Worm (Caenorhabditis elegans): ENCODE measurements around the gene K02E7.1.

K02E7.1 gene

DNA sequence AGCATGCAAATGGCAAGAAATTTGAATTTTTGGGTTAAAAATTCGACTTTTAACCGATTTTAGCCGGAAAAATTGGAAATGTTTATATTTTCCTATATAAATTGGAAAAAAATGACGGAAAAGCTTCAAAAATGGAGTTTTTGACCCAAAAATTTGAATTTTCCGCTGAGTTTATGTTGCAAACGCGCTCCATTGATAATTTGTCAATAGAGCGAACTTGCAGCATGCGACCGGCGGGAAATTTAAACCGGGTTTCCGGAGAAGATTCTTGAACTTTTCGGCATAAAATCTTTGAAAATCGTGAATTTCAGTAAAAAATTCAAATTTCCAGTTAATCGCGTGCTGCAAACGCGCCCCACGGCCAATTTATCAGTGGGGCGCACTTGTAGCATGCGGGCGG, 48.4 kb downstream of the K02E7.1 start:
- TF ChIP-seq gmeb-2 (tag; optimal IDR thresholded peaks at IDR 0.05) = no peak
- no peak for TF ChIP-seq ttx-3 (tag; optimal IDR thresholded peaks at IDR 0.05)
- no peak for TF ChIP-seq ceh-2 (tag; optimal IDR thresholded peaks at IDR 0.05)

- TF ChIP-seq pqm-1 (tag; optimal IDR thresholded peaks at IDR 0.05) (no peak), C38D4.7 (GFP tag; optimal IDR thresholded peaks at IDR 0.05) (no peak), hlh-13 (GFP tag; optimal IDR thresholded peaks at IDR 0.05) (no peak), rnt-1 (tag; optimal IDR thresholded peaks at IDR 0.05) (no peak), ceh-19 (GFP tag; optimal IDR thresholded peaks at IDR 0.05) (no peak), lin-11 (tag; optimal IDR thresholded peaks at IDR 0.05) (no peak), unc-86 (tag; optimal IDR thresholded peaks at IDR 0.05) (no peak), eyg-1 (tag; optimal IDR thresholded peaks at IDR 0.05) (no peak), mec-3 (tag; optimal IDR thresholded peaks at IDR 0.05; ENCODE audit: borderline replicate concordance) (no peak), ceh-22 (tag; optimal IDR thresholded peaks at IDR 0.05) (no peak), npax-4 (tag; optimal IDR thresholded peaks at IDR 0.05) (no peak), pros-1 (tag; optimal IDR thresholded peaks at IDR 0.05) (no peak), sox-2 (GFP tag; IDR thresholded peaks at IDR 0.05) (no peak)
Observed at ce11 chrII:1131821-1132220, 48.9 kb downstream of the K02E7.1 start.

- TF ChIP-seq elt-2 (tag; optimal IDR thresholded peaks at IDR 0.05) (no peak), ceh-19 (GFP tag; optimal IDR thresholded peaks at IDR 0.05) (no peak), syd-9 (tag; optimal IDR thresholded peaks at IDR 0.05) (no peak), gmeb-2 (tag; optimal IDR thresholded peaks at IDR 0.05) (no peak), ahr-1 (tag; optimal IDR thresholded peaks at IDR 0.05) (no peak), ama-1 (optimal IDR thresholded peaks at IDR 0.05) (no peak), tbx-7 (tag; optimal IDR thresholded peaks at IDR 0.05) (no peak), eyg-1 (tag; optimal IDR thresholded peaks at IDR 0.05) (no peak), rnt-1 (tag; optimal IDR thresholded peaks at IDR 0.05) (no peak), ztf-16 (tag; optimal IDR thresholded peaks at IDR 0.05) (no peak), odd-2 (tag; optimal IDR thresholded peaks at IDR 0.05) (no peak), hlh-15 (tag; optimal IDR thresholded peaks at IDR 0.05) (no peak), dmd-4 (tag; optimal IDR thresholded peaks at IDR 0.05; ENCODE audit: borderline replicate concordance) (no peak), pha-4 (tag; optimal IDR thresholded peaks at IDR 0.05) (no peak), hlh-6 (tag; optimal IDR thresholded peaks at IDR 0.05) (no peak), T23F11.4 (GFP tag; optimal IDR thresholded peaks at IDR 0.05) (no peak), ceh-6 (GFP tag; optimal IDR thresholded peaks at IDR 0.05) (no peak), lin-11 (tag; optimal IDR thresholded peaks at IDR 0.05) (no peak)
Observed at ce11 chrII:1132750-1133149, 49.8 kb downstream of the K02E7.1 start.

DNA sequence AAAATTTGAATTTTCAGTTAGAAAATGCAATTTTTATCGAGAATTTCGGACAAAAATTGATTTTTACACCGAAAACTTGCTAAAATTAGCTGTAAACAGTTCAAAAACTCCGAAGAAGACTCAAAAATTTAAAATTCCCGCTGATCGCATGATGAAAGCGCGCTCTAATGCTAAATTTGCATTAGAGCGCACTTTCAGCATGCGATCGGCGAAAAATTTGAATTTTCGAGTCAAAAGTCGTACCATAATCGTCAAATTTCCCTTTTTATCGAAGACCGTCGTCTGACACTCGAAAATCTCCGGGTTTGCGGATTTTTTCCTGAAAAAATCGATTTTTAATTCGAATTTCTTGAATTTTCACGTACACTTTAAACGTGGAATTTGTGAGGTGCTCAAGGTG, 50.3 kb downstream of the K02E7.1 start:
- TF ChIP-seq zip-5 (tag; optimal IDR thresholded peaks at IDR 0.05) = no peak
- TF ChIP-seq pha-2 (tag; optimal IDR thresholded peaks at IDR 0.05) = no peak
- TF ChIP-seq odd-2 (tag; optimal IDR thresholded peaks at IDR 0.05) = no peak
